Worm (Caenorhabditis elegans) whole organism, L4 larva: Measurements from ENCODE around the gene Y116A8B.4.

Source experiments
- ZK337.2 ChIP-seq: fragments of 200-800 bp; sonication (Bioruptor generic); IDR thresholded peaks from 2 replicates; pipeline ENCODE4 v1.3.6; 2022; ENCODE audit warnings: missing genetic modification reagents, missing genetic modification characterization, missing compliant biosample characterization
- fos-1 ChIP-seq: fragments of 150-350 bp; optimal IDR thresholded peaks from 2 replicates; lab custom pipeline; 2014; ENCODE audit warnings: missing biosample characterization, missing genetic modification characterization
- jun-1 ChIP-seq: fragments of 150-350 bp; optimal IDR thresholded peaks from 2 replicates; lab custom pipeline; 2014; ENCODE audit warnings: missing biosample characterization, missing genetic modification reagents, missing genetic modification characterization
- mdl-1 ChIP-seq, 2 experiments: fragments of 150-350 bp in 1 of 2; sonication (generic microtip) in 1 of 2; optimal IDR thresholded peaks; 2 replicates each; lab custom pipeline; 2014 to 2017; ENCODE audit warnings: missing biosample characterization in 2 of 2, missing genetic modification characterization in 2 of 2
- nhr-10 ChIP-seq: fragments of 150-350 bp; optimal IDR thresholded peaks from 2 replicates; lab custom pipeline; 2014; ENCODE audit warnings: missing biosample characterization, missing genetic modification characterization
- zip-2 ChIP-seq: fragments of 150-350 bp; optimal IDR thresholded peaks from 2 replicates; lab custom pipeline; 2014; ENCODE audit warnings: missing biosample characterization, missing genetic modification characterization

DNA sequence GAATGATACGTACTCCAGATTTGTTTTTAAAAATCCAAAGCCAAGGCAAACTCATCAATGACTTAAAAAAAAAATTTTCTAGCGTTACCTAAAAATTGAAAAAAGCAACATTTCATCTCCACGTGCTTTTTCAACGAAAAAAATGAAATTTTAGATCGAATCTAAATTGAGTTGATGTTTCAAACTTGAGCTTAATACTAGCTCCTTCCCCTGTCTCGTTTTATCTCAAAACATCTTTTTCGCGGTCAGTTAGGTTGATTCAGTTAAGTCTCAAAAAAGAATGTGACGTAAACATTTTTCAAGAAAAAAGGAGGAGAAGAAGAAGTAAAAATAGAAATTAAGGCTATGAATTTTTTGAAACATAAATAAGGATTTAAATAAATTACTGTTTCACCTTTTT is 13.5 kb downstream of the Y116A8B.4 start:
- TF ChIP-seq fos-1 (tag; lab: Kevin White, UChicago) = no peak
- no peak for TF ChIP-seq mdl-1 (tag; optimal IDR thresholded peaks at IDR 0.05; lab: Kevin White, UChicago)
- no peak for TF ChIP-seq ZK337.2 (GFP tag; lab: Robert Waterston, UW)
- no peak for TF ChIP-seq zip-2 (tag; lab: Kevin White, UChicago)
- TF ChIP-seq jun-1 (tag; lab: Kevin White, UChicago) = no peak
- no peak for TF ChIP-seq nhr-10 (tag; lab: Kevin White, UChicago)
